Worm (Caenorhabditis elegans) whole organism, midembryonic: ENCODE results near the gene C15C7.6.
A peak's percentile ranks its signal among the peaks of the same experiment; 100 is the strongest.

Experiments used
- T22C8.4 ChIP-seq: fragments of 200-800 bp; sonication (Bioruptor generic); IDR thresholded peaks from 2 replicates; pipeline ENCODE4 v1.3.6; 2022; ENCODE audit warnings: missing genetic modification characterization, missing compliant biosample characterization
- cog-1 ChIP-seq: sonication (generic microtip); optimal IDR thresholded peaks from 2 replicates; lab custom pipeline; 2016; ENCODE audit warnings: missing genetic modification characterization, missing compliant biosample characterization
- flt-1 ChIP-seq: fragments of 200-800 bp; sonication (Bioruptor generic); IDR thresholded peaks from 2 replicates; pipeline ENCODE4 v1.3.6; 2022; ENCODE audit warnings: missing genetic modification characterization, missing compliant biosample characterization
- klf-2 ChIP-seq: fragments of 200-800 bp; sonication (Bioruptor generic); conservative IDR thresholded peaks from 2 replicates; pipeline ENCODE4 v1.3.6; 2022; ENCODE audit warnings: missing genetic modification reagents, missing genetic modification characterization, missing compliant biosample characterization
- med-1 ChIP-seq: sonication (generic microtip); optimal IDR thresholded peaks from 2 replicates; lab custom pipeline; 2017; ENCODE audit warnings: missing genetic modification characterization, mild to moderate bottlenecking, missing compliant biosample characterization, antibody characterized with exemption, missing genetic modification reagents; ENCODE audit not compliant: insufficient read depth
- ref-1 ChIP-seq: fragments of 200-800 bp; sonication (Bioruptor generic); conservative IDR thresholded peaks from 2 replicates; pipeline ENCODE4 v1.3.6; 2022; ENCODE audit warnings: missing genetic modification reagents, missing genetic modification characterization, missing compliant biosample characterization
- tab-1 ChIP-seq: fragments of 200-800 bp; sonication (Bioruptor generic); IDR thresholded peaks from 2 replicates; pipeline ENCODE4 v1.3.6; 2022; ENCODE audit warnings: missing genetic modification characterization, missing compliant biosample characterization
- ztf-23 ChIP-seq: fragments of 200-800 bp; sonication (Bioruptor generic); IDR thresholded peaks from 2 replicates; pipeline ENCODE4 v1.3.6; 2022; ENCODE audit warnings: missing genetic modification reagents, missing genetic modification characterization, missing compliant biosample characterization
- ztf-29 ChIP-seq: fragments of 200-800 bp; sonication (Bioruptor generic); IDR thresholded peaks from 2 replicates; pipeline ENCODE4 v1.3.6; 2022; ENCODE audit warnings: missing genetic modification reagents, missing genetic modification characterization, missing compliant biosample characterization

Gene C15C7.6

ce11 chrX:3155111-3155843, 15.1 kb downstream of the C15C7.6 start:
- TF ChIP-seq tab-1 (GFP tag; lab: Robert Waterston, UW), result no peak
- TF ChIP-seq klf-2 (GFP tag; lab: Robert Waterston, UW), result no peak
- TF ChIP-seq flt-1 (GFP tag; lab: Robert Waterston, UW), result no peak
- TF ChIP-seq ztf-23, result no peak
- no peak for TF ChIP-seq ref-1
- no peak for TF ChIP-seq cog-1
- no peak for TF ChIP-seq ztf-29 (GFP tag; lab: Robert Waterston, UW)
- no peak for TF ChIP-seq T22C8.4 (GFP tag; lab: Robert Waterston, UW)
- TF ChIP-seq med-1 (GFP tag; lab: Kevin White, UChicago), result no peak

- no peak for TF ChIP-seq ztf-29 (GFP tag; lab: Robert Waterston, UW)
- TF ChIP-seq cog-1, result no peak
- no peak for TF ChIP-seq ztf-23
- no peak for TF ChIP-seq med-1 (GFP tag; lab: Kevin White, UChicago)
- no peak for TF ChIP-seq tab-1 (GFP tag; lab: Robert Waterston, UW)
- TF ChIP-seq flt-1 (GFP tag; lab: Robert Waterston, UW), result no peak
- no peak for TF ChIP-seq ref-1
Observed at ce11 chrX:3154562-3154961, 15.8 kb downstream of the C15C7.6 start.

- TF ChIP-seq klf-2 (GFP tag; lab: Robert Waterston, UW), result no peak
Observed at ce11 chrX:3153133-3153532, 17.2 kb downstream of the C15C7.6 start.

ce11 chrX:3152361-3152760, 18.0 kb downstream of the C15C7.6 start, which contains the start of gene bbln-1:
TSS of gene bbln-1 (minus strand) at chrX:3152461.
- TF ChIP-seq klf-2 (GFP tag; lab: Robert Waterston, UW) (no peak), T22C8.4 (GFP tag; lab: Robert Waterston, UW) (no peak), ztf-23 (no peak), ztf-29 (GFP tag; lab: Robert Waterston, UW) (no peak), tab-1 (GFP tag; lab: Robert Waterston, UW) (no peak), ref-1 (no peak), flt-1 (GFP tag; lab: Robert Waterston, UW) (no peak), cog-1 (no peak)

ce11 chrX:3145265-3145664, 25.1 kb downstream of the C15C7.6 start, which contains the start of gene C15C7.4:
TSS of gene C15C7.4 (plus strand) at chrX:3145565.
- TF ChIP-seq ztf-23 (no peak), cog-1 (no peak)

- TF ChIP-seq klf-2 (GFP tag; lab: Robert Waterston, UW) (no peak), T22C8.4 (GFP tag; lab: Robert Waterston, UW) (no peak), ref-1 (no peak), flt-1 (GFP tag; lab: Robert Waterston, UW) (no peak), med-1 (GFP tag; lab: Kevin White, UChicago) (no peak), ztf-29 (GFP tag; lab: Robert Waterston, UW) (no peak), tab-1 (GFP tag; lab: Robert Waterston, UW) (no peak), ztf-23 (no peak), cog-1 (no peak)
Observed at ce11 chrX:3141704-3142103, 28.7 kb downstream of the C15C7.6 start.

ce11 chrX:3139516-3140301, 30.6 kb downstream of the C15C7.6 start:
- no peak for TF ChIP-seq ztf-29 (GFP tag; lab: Robert Waterston, UW)
- no peak for TF ChIP-seq cog-1
- TF ChIP-seq klf-2 (GFP tag; lab: Robert Waterston, UW), result no peak

ce11 chrX:3135186-3135585, 35.2 kb downstream of the C15C7.6 start, which contains the start of gene K10B3.1:
TSS of gene K10B3.1 (plus strand) at chrX:3135486.
- TF ChIP-seq med-1 (GFP tag; lab: Kevin White, UChicago) (no peak), ztf-23 (no peak), cog-1 (no peak), T22C8.4 (GFP tag; lab: Robert Waterston, UW) (no peak), klf-2 (GFP tag; lab: Robert Waterston, UW) (no peak), flt-1 (GFP tag; lab: Robert Waterston, UW) (no peak), ztf-29 (GFP tag; lab: Robert Waterston, UW) (no peak), ref-1 (no peak), tab-1 (GFP tag; lab: Robert Waterston, UW) (no peak)

ce11 chrX:3127626-3128142, 42.7 kb downstream of the C15C7.6 start:
- TF ChIP-seq klf-2 (GFP tag; lab: Robert Waterston, UW) (no peak; the same call in 1 of the 2 replicates), med-1 (GFP tag; lab: Kevin White, UChicago) (no peak), ref-1 (no peak), ztf-29 (GFP tag; lab: Robert Waterston, UW) (no peak), flt-1 (GFP tag; lab: Robert Waterston, UW) (peak; percentile 88), cog-1 (peak; percentile 81), ztf-23 (0 out of 2 replicates have a peak, but pooled peaks have one; percentile 61), tab-1 (GFP tag; lab: Robert Waterston, UW) (peak; percentile 78), T22C8.4 (GFP tag; lab: Robert Waterston, UW) (peak; percentile 48; the same call in 1 of the 2 replicates)

ce11 chrX:3126979-3127378, 43.4 kb downstream of the C15C7.6 start, which contains the start of gene spc-1:
TSS of gene spc-1 (minus strand) at chrX:3127079.
- no peak for TF ChIP-seq med-1 (GFP tag; lab: Kevin White, UChicago)
- TF ChIP-seq cog-1, result no peak
- TF ChIP-seq klf-2 (GFP tag; lab: Robert Waterston, UW), result no peak
- no peak for TF ChIP-seq flt-1 (GFP tag; lab: Robert Waterston, UW)
- no peak for TF ChIP-seq ztf-23
- TF ChIP-seq tab-1 (GFP tag; lab: Robert Waterston, UW), result no peak
- TF ChIP-seq ref-1, result no peak
- TF ChIP-seq T22C8.4 (GFP tag; lab: Robert Waterston, UW), result no peak
- TF ChIP-seq ztf-29 (GFP tag; lab: Robert Waterston, UW), result no peak
